ENCODE assay signal across 1 fruit fly cellular context in genomic region chr2L:16620384-16620908, dm6.
TF ChIP-seq lines count a peak whose summit lies in the region.

No protein-coding gene starts in this region.

TF ChIP-seq in whole organism, embryonic, 481 proteins besides CTCF, POLR2A, EP300 and RAD21 (continued from another document):
- TF ChIP-seq dan (GFP tag; IDR thresholded peaks at IDR 0.05; lab: Robert Waterston, UW), result peak; percentile 48; the same call in 1 of the 2 replicates
- peak; percentile 50 for TF ChIP-seq CG4854 (GFP tag; optimal IDR thresholded peaks at IDR 0.05; lab: Kevin White, UChicago)
- TF ChIP-seq schlank (tag; optimal IDR thresholded peaks at IDR 0.05; lab: Kevin White, UChicago), result no peak
- peak; percentile 87 for TF ChIP-seq ci (GFP tag; IDR thresholded peaks at IDR 0.05; lab: Robert Waterston, UW)
- peak; percentile 20 for TF ChIP-seq stwl (tag; optimal IDR thresholded peaks at IDR 0.05; lab: Kevin White, UChicago)
- TF ChIP-seq Bteb2 (GFP tag; optimal IDR thresholded peaks at IDR 0.05; lab: Kevin White, UChicago), result no peak
- TF ChIP-seq CG16813 (GFP tag; IDR thresholded peaks at IDR 0.05; lab: Robert Waterston, UW; ENCODE audit: partially characterized antibody), result no peak
- peak; percentile 90 for TF ChIP-seq fd96Cb (tag; optimal IDR thresholded peaks at IDR 0.05; lab: Kevin White, UChicago)
- peak; percentile 68 for TF ChIP-seq CG18599 (GFP tag; optimal IDR thresholded peaks at IDR 0.05; lab: Kevin White, UChicago)
- peak; percentile 29 for TF ChIP-seq CG6765 (GFP tag; optimal IDR thresholded peaks at IDR 0.05; lab: Kevin White, UChicago)
- TF ChIP-seq CG12769 (tag; optimal IDR thresholded peaks at IDR 0.05; lab: Kevin White, UChicago), result peak; percentile 50
- no peak for TF ChIP-seq pb (GFP tag; optimal IDR thresholded peaks at IDR 0.05; lab: Kevin White, UChicago)
- peak; percentile 36 for TF ChIP-seq pum (GFP tag; optimal IDR thresholded peaks at IDR 0.05; lab: Kevin White, UChicago)
- TF ChIP-seq H15 (GFP tag; IDR thresholded peaks at IDR 0.05; lab: Robert Waterston, UW), result peak; percentile 56; the same call in 2 of the 3 replicates
- TF ChIP-seq Vsx1 (GFP tag; optimal IDR thresholded peaks at IDR 0.05; lab: Kevin White, UChicago), result no peak
- TF ChIP-seq mam (GFP tag; optimal IDR thresholded peaks at IDR 0.05; lab: Kevin White, UChicago), result peak; percentile 44
- TF ChIP-seq her (GFP tag; optimal IDR thresholded peaks at IDR 0.05; lab: Kevin White, UChicago), result no peak
- TF ChIP-seq HmgZ (tag; optimal IDR thresholded peaks at IDR 0.05; lab: Kevin White, UChicago), result no peak
- TF ChIP-seq sens-2 (GFP tag; IDR thresholded peaks at IDR 0.05; lab: Robert Waterston, UW), result 0 out of 2 replicates have a peak, but pooled peaks have one; percentile 17
- peak; percentile 71; the same call in 2 of the 3 replicates for TF ChIP-seq ken (GFP tag; IDR thresholded peaks at IDR 0.05; lab: Robert Waterston, UW)
- TF ChIP-seq sqz (GFP tag; optimal IDR thresholded peaks at IDR 0.05; lab: Kevin White, UChicago), result peak; percentile 81
- TF ChIP-seq vfl (GFP tag; optimal IDR thresholded peaks at IDR 0.05; lab: Kevin White, UChicago), result no peak
- TF ChIP-seq CG6854 (GFP tag; optimal IDR thresholded peaks at IDR 0.05; lab: Kevin White, UChicago), result no peak
- TF ChIP-seq pho (GFP tag; optimal IDR thresholded peaks at IDR 0.05; lab: Kevin White, UChicago), result peak; percentile 12
- TF ChIP-seq prd (optimal IDR thresholded peaks at IDR 0.05; lab: Kevin White, UChicago), result no peak
- peak; percentile 85 for TF ChIP-seq prd (GFP tag; IDR thresholded peaks at IDR 0.05; lab: Robert Waterston, UW)
- peak; percentile 57 for TF ChIP-seq CG32532 (GFP tag; IDR thresholded peaks at IDR 0.05; lab: Robert Waterston, UW)
- TF ChIP-seq B-H2 (GFP tag; optimal IDR thresholded peaks at IDR 0.05; lab: Kevin White, UChicago), result no peak
- TF ChIP-seq chinmo (GFP tag; IDR thresholded peaks at IDR 0.05; lab: Robert Waterston, UW; ENCODE audit: partially characterized antibody), result no peak
- TF ChIP-seq CG30431 (GFP tag; optimal IDR thresholded peaks at IDR 0.05; lab: Kevin White, UChicago), result peak; percentile 65
- peak; percentile 20 for TF ChIP-seq YL-1 (GFP tag; optimal IDR thresholded peaks at IDR 0.05; lab: Kevin White, UChicago)
- TF ChIP-seq Gug (GFP tag; IDR thresholded peaks at IDR 0.05; lab: Robert Waterston, UW), result peak; percentile 8; the same call in 1 of the 4 replicates
- peak; percentile 45; the same call in 1 of the 3 replicates for TF ChIP-seq so (GFP tag; IDR thresholded peaks at IDR 0.05; lab: Robert Waterston, UW)
- no peak for TF ChIP-seq NC2β (GFP tag; optimal IDR thresholded peaks at IDR 0.05; lab: Kevin White, UChicago)
- TF ChIP-seq Awh (GFP tag; IDR thresholded peaks at IDR 0.05; lab: Robert Waterston, UW), result peak; percentile 78
- no peak for TF ChIP-seq bbx (GFP tag; IDR thresholded peaks at IDR 0.05; lab: Robert Waterston, UW; ENCODE audit: partially characterized antibody)
- 0 out of 2 replicates have a peak, but pooled peaks have one; percentile 23 for TF ChIP-seq dati (GFP tag; IDR thresholded peaks at IDR 0.05; lab: Robert Waterston, UW)
- peak; percentile 3 for TF ChIP-seq Chrac-16 (GFP tag; optimal IDR thresholded peaks at IDR 0.05; lab: Kevin White, UChicago)
- TF ChIP-seq slbo (GFP tag; IDR thresholded peaks at IDR 0.05; lab: Robert Waterston, UW), result peak; percentile 52
- peak; percentile 65 for TF ChIP-seq Fer3 (tag; optimal IDR thresholded peaks at IDR 0.05; lab: Kevin White, UChicago)
- TF ChIP-seq HLH54F (GFP tag; optimal IDR thresholded peaks at IDR 0.05; lab: Kevin White, UChicago), result peak; percentile 43
- TF ChIP-seq zen (tag; optimal IDR thresholded peaks at IDR 0.05; lab: Kevin White, UChicago), result peak; percentile 75
- TF ChIP-seq unpg (GFP tag; optimal IDR thresholded peaks at IDR 0.05; lab: Kevin White, UChicago), result peak; percentile 41
- peak; percentile 46 for TF ChIP-seq CG13424 (tag; optimal IDR thresholded peaks at IDR 0.05; lab: Kevin White, UChicago)
- peak; percentile 47 for TF ChIP-seq BtbVII (GFP tag; optimal IDR thresholded peaks at IDR 0.05; lab: Kevin White, UChicago)
- peak; percentile 56 for TF ChIP-seq lilli (GFP tag; optimal IDR thresholded peaks at IDR 0.05; lab: Kevin White, UChicago)
- TF ChIP-seq vnd (GFP tag; IDR thresholded peaks at IDR 0.05; lab: Robert Waterston, UW; ENCODE audit: partially characterized antibody), result no peak
- peak; percentile 32 for TF ChIP-seq CG1792 (GFP tag; optimal IDR thresholded peaks at IDR 0.05; lab: Kevin White, UChicago)
- TF ChIP-seq sima (GFP tag; optimal IDR thresholded peaks at IDR 0.05; lab: Kevin White, UChicago), result no peak
- TF ChIP-seq exex (tag; optimal IDR thresholded peaks at IDR 0.05; lab: Kevin White, UChicago), result no peak
- TF ChIP-seq CG9876 (GFP tag; optimal IDR thresholded peaks at IDR 0.05; lab: Kevin White, UChicago), result no peak
- TF ChIP-seq kah (GFP tag; optimal IDR thresholded peaks at IDR 0.05; lab: Kevin White, UChicago), result peak; percentile 54
- TF ChIP-seq Meics (GFP tag; optimal IDR thresholded peaks at IDR 0.05; lab: Kevin White, UChicago), result peak; percentile 59
- peak; percentile 57 for TF ChIP-seq danr (GFP tag; IDR thresholded peaks at IDR 0.05; lab: Robert Waterston, UW)
- peak; percentile 7 for TF ChIP-seq da (GFP tag; optimal IDR thresholded peaks at IDR 0.05; lab: Kevin White, UChicago)
- peak; percentile 23 for TF ChIP-seq jumu (GFP tag; optimal IDR thresholded peaks at IDR 0.05; lab: Kevin White, UChicago)
- TF ChIP-seq psq (GFP tag; optimal IDR thresholded peaks at IDR 0.05; lab: Kevin White, UChicago), result peak; percentile 15
- TF ChIP-seq caup (GFP tag; optimal IDR thresholded peaks at IDR 0.05; lab: Kevin White, UChicago; ENCODE audit: severe bottlenecking), result peak; percentile 34
- no peak for TF ChIP-seq ERR (GFP tag; optimal IDR thresholded peaks at IDR 0.05; lab: Kevin White, UChicago)
- TF ChIP-seq Usf (GFP tag; optimal IDR thresholded peaks at IDR 0.05; lab: Kevin White, UChicago), result peak; percentile 18
- peak; percentile 64 for TF ChIP-seq Max (GFP tag; optimal IDR thresholded peaks at IDR 0.05; lab: Kevin White, UChicago)
- TF ChIP-seq CG11504 (tag; optimal IDR thresholded peaks at IDR 0.05; lab: Kevin White, UChicago), result peak; percentile 91
- TF ChIP-seq hbn (GFP tag; IDR thresholded peaks at IDR 0.05; lab: Robert Waterston, UW; ENCODE audit: partially characterized antibody), result no peak
- TF ChIP-seq CG43689 (GFP tag; IDR thresholded peaks at IDR 0.05; lab: Robert Waterston, UW), result no peak
- TF ChIP-seq CG14860 (GFP tag; IDR thresholded peaks at IDR 0.05; lab: Robert Waterston, UW; ENCODE audit: partially characterized antibody), result no peak
- peak; percentile 85 for TF ChIP-seq Spps (tag; optimal IDR thresholded peaks at IDR 0.05; lab: Kevin White, UChicago)
- peak; percentile 88 for TF ChIP-seq CG7839 (tag; optimal IDR thresholded peaks at IDR 0.05; lab: Kevin White, UChicago)
- no peak for TF ChIP-seq Mes4 (GFP tag; optimal IDR thresholded peaks at IDR 0.05; lab: Kevin White, UChicago)
- TF ChIP-seq CG17359 (tag; optimal IDR thresholded peaks at IDR 0.05; lab: Kevin White, UChicago), result peak; percentile 91
- TF ChIP-seq CG10565 (GFP tag; optimal IDR thresholded peaks at IDR 0.05; lab: Kevin White, UChicago), result peak; percentile 21
- TF ChIP-seq vvl (GFP tag; IDR thresholded peaks at IDR 0.05; lab: Robert Waterston, UW), result peak; percentile 77
- peak; percentile 39 to 57 for TF ChIP-seq dpn (GFP tag; optimal IDR thresholded peaks at IDR 0.05; lab: Kevin White, UChicago)
- no peak for TF ChIP-seq amos (GFP tag; IDR thresholded peaks at IDR 0.05; lab: Robert Waterston, UW; ENCODE audit: partially characterized antibody)
- peak; percentile 90 for TF ChIP-seq CG4424 (GFP tag; optimal IDR thresholded peaks at IDR 0.05; lab: Kevin White, UChicago)
- peak; percentile 83 for TF ChIP-seq CG30403 (GFP tag; optimal IDR thresholded peaks at IDR 0.05; lab: Kevin White, UChicago)
- TF ChIP-seq Sox100B (GFP tag; optimal IDR thresholded peaks at IDR 0.05; lab: Kevin White, UChicago), result peak; percentile 87
- TF ChIP-seq CG6175 (GFP tag; IDR thresholded peaks at IDR 0.05; lab: Robert Waterston, UW), result no peak
- TF ChIP-seq NFAT (GFP tag; IDR thresholded peaks at IDR 0.05; lab: Robert Waterston, UW), result no peak
- TF ChIP-seq Hmr (GFP tag; optimal IDR thresholded peaks at IDR 0.05; lab: Kevin White, UChicago), result no peak
- no peak for TF ChIP-seq tup (GFP tag; optimal IDR thresholded peaks at IDR 0.05; lab: Kevin White, UChicago)
- TF ChIP-seq corto (GFP tag; optimal IDR thresholded peaks at IDR 0.05; lab: Kevin White, UChicago), result peak; percentile 80
- no peak for TF ChIP-seq Hr39 (optimal IDR thresholded peaks at IDR 0.05; lab: Kevin White, UChicago)
- peak; percentile 68 for TF ChIP-seq CG8924 (tag; optimal IDR thresholded peaks at IDR 0.05; lab: Kevin White, UChicago)
- peak; percentile 34; the same call in 1 of the 2 replicates for TF ChIP-seq CG4730 (GFP tag; IDR thresholded peaks at IDR 0.05; lab: Robert Waterston, UW)
- TF ChIP-seq CG13775 (GFP tag; optimal IDR thresholded peaks at IDR 0.05; lab: Kevin White, UChicago), result peak; percentile 13
- TF ChIP-seq CG6683 (GFP tag; optimal IDR thresholded peaks at IDR 0.05; lab: Kevin White, UChicago), result peak; percentile 46
- peak; percentile 15 for TF ChIP-seq CG1603 (tag; optimal IDR thresholded peaks at IDR 0.05; lab: Kevin White, UChicago)
- TF ChIP-seq CG10543 (GFP tag; optimal IDR thresholded peaks at IDR 0.05; lab: Kevin White, UChicago), result no peak
- no peak for TF ChIP-seq slp2 (GFP tag; optimal IDR thresholded peaks at IDR 0.05; lab: Kevin White, UChicago)
- TF ChIP-seq ewg (GFP tag; optimal IDR thresholded peaks at IDR 0.05; lab: Kevin White, UChicago), result peak; percentile 67
- 0 out of 3 replicates have a peak, but pooled peaks have one; percentile 65 for TF ChIP-seq CG11456 (GFP tag; IDR thresholded peaks at IDR 0.05; lab: Robert Waterston, UW)
- no peak; the same call in 1 of the 2 replicates for TF ChIP-seq CG8765 (GFP tag; IDR thresholded peaks at IDR 0.05; lab: Robert Waterston, UW)
- TF ChIP-seq jing (GFP tag; optimal IDR thresholded peaks at IDR 0.05; lab: Kevin White, UChicago), result peak; percentile 70
- TF ChIP-seq gsb-n (tag; optimal IDR thresholded peaks at IDR 0.05; lab: Kevin White, UChicago), result peak; percentile 75
- TF ChIP-seq Side (GFP tag; optimal IDR thresholded peaks at IDR 0.05; lab: Kevin White, UChicago), result no peak
- TF ChIP-seq yki (optimal IDR thresholded peaks at IDR 0.05; lab: Kevin White, UChicago), result no peak
- TF ChIP-seq HmgD (GFP tag; optimal IDR thresholded peaks at IDR 0.05; lab: Kevin White, UChicago), result no peak
- peak; percentile 59 for TF ChIP-seq CG1647 (GFP tag; optimal IDR thresholded peaks at IDR 0.05; lab: Kevin White, UChicago)
- TF ChIP-seq CG12744 (GFP tag; optimal IDR thresholded peaks at IDR 0.05; lab: Kevin White, UChicago), result no peak
- TF ChIP-seq maf-S (GFP tag; optimal IDR thresholded peaks at IDR 0.05; lab: Kevin White, UChicago), result peak; percentile 14
- TF ChIP-seq TFAM (GFP tag; optimal IDR thresholded peaks at IDR 0.05; lab: Kevin White, UChicago), result peak; percentile 44
- TF ChIP-seq ash1 (GFP tag; optimal IDR thresholded peaks at IDR 0.05; lab: Kevin White, UChicago), result no peak
- peak; percentile 59; the same call in 1 of the 2 replicates for TF ChIP-seq Drgx (GFP tag; IDR thresholded peaks at IDR 0.05; lab: Robert Waterston, UW)
- TF ChIP-seq bcd (GFP tag; optimal IDR thresholded peaks at IDR 0.05; lab: Kevin White, UChicago), result peak; percentile 77
- no peak for TF ChIP-seq CrebB (tag; optimal IDR thresholded peaks at IDR 0.05; lab: Kevin White, UChicago)
- TF ChIP-seq CG17612 (GFP tag; IDR thresholded peaks at IDR 0.05; lab: Robert Waterston, UW), result peak; percentile 33; the same call in 1 of the 2 replicates
- TF ChIP-seq CG11247 (GFP tag; IDR thresholded peaks at IDR 0.05; lab: Robert Waterston, UW), result peak; percentile 32; the same call in 1 of the 2 replicates
- no peak; the same call in 1 of the 2 replicates for TF ChIP-seq seq (GFP tag; IDR thresholded peaks at IDR 0.05; lab: Robert Waterston, UW)
- peak; percentile 69 for TF ChIP-seq ssp (GFP tag; IDR thresholded peaks at IDR 0.05; lab: Robert Waterston, UW)
- TF ChIP-seq Atf3 (GFP tag; optimal IDR thresholded peaks at IDR 0.05; lab: Kevin White, UChicago), result no peak
- peak in 1 of 2 experiments; percentile 67 for TF ChIP-seq bsh (GFP tag; optimal IDR thresholded peaks at IDR 0.05; lab: Kevin White, UChicago)
- TF ChIP-seq cwo (GFP tag; optimal IDR thresholded peaks at IDR 0.05; lab: Kevin White, UChicago), result peak; percentile 62
TF ChIP-seq in whole organism, embryonic: peak in this region for 289.
